Fruit fly (Drosophila melanogaster) whole organism, wandering third instar larva: ENCODE results near the gene CG33969.

Experiments used
- Abd-B ChIP-seq: fragments of >200 bp; optimal IDR thresholded peaks from 2 replicates; lab custom pipeline; 2017; ENCODE audit warnings: missing biosample characterization, missing genetic modification characterization
- Dfd ChIP-seq: fragments of >200 bp; optimal IDR thresholded peaks from 2 replicates; lab custom pipeline; 2017; ENCODE audit warnings: missing biosample characterization, missing genetic modification characterization
- Hnf4 ChIP-seq: fragments of 200-800 bp; sonication (Bioruptor generic); optimal IDR thresholded peaks from 2 replicates; lab custom pipeline; 2016; ENCODE audit warnings: missing biosample characterization, mild to moderate bottlenecking, missing genetic modification characterization
- Hr78 ChIP-seq: fragments of >200 bp; optimal IDR thresholded peaks from 2 replicates; lab custom pipeline; 2017; ENCODE audit warnings: missing biosample characterization, missing genetic modification characterization
- Hr83 ChIP-seq: fragments of 200-300 bp; sonication (Bioruptor generic); optimal IDR thresholded peaks from 2 replicates; lab custom pipeline; 2016; ENCODE audit warnings: missing biosample characterization, mild to moderate bottlenecking, missing genetic modification characterization, moderate library complexity; ENCODE audit not compliant: poor library complexity, severe bottlenecking
- Jra ChIP-seq: sonication (Bioruptor generic); optimal IDR thresholded peaks from 2 replicates; lab custom pipeline; 2016; ENCODE audit warnings: missing biosample characterization, missing genetic modification characterization
- Myc ChIP-seq: fragments of >200 bp; optimal IDR thresholded peaks from 2 replicates; lab custom pipeline; 2017
- br ChIP-seq: fragments of 200-800 bp; sonication (Bioruptor generic); optimal IDR thresholded peaks from 2 replicates; lab custom pipeline; 2016; ENCODE audit warnings: missing biosample characterization, missing genetic modification characterization
- ey ChIP-seq: fragments of 200-800 bp; sonication (Bioruptor generic); optimal IDR thresholded peaks from 2 replicates; lab custom pipeline; 2016; ENCODE audit warnings: missing biosample characterization, missing genetic modification characterization
- fru ChIP-seq: fragments of 200-800 bp; sonication (Bioruptor generic); optimal IDR thresholded peaks from 3 replicates; lab custom pipeline; 2016; ENCODE audit warnings: missing biosample characterization, mild to moderate bottlenecking, missing genetic modification characterization
- h ChIP-seq: fragments of 200-800 bp; sonication (Bioruptor generic); optimal IDR thresholded peaks from 3 replicates; lab custom pipeline; 2016; ENCODE audit warnings: missing biosample characterization, mild to moderate bottlenecking, missing genetic modification characterization
- lola ChIP-seq: fragments of >200 bp; optimal IDR thresholded peaks from 2 replicates; lab custom pipeline; 2017; ENCODE audit warnings: missing biosample characterization, missing genetic modification characterization
- psq ChIP-seq: fragments of 200-800 bp; sonication (Bioruptor generic); optimal IDR thresholded peaks from 3 replicates; lab custom pipeline; 2017; ENCODE audit warnings: missing biosample characterization, mild to moderate bottlenecking, missing genetic modification characterization, moderate library complexity
- rgr ChIP-seq: fragments of 200-800 bp; sonication (Bioruptor generic); optimal IDR thresholded peaks from 3 replicates; lab custom pipeline; 2016; ENCODE audit warnings: missing biosample characterization, mild to moderate bottlenecking, missing genetic modification characterization

DNA sequence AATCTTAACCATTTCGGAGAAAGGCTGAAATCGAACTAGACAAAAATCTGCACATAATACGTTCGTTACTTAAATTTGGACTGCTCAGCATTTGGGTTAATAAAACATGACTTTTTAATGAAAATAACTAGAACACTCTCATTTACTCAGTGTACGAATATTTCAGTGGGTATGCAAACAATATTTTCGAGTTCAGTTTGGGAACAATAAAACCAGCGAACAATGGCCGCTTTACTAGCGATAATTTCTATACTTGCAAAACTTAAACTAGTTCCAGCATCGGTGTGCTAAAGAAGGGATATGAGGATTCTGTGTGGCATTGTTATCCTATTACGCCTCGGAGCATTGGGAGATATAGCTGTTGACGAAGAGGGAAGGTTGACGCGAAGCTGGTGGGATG lies 35.1 kb downstream of the CG33969 start, which contains the start of gene CG5665:
- TF ChIP-seq h (GFP tag; lab: Kevin White, UChicago) (no peak), Jra (GFP tag; lab: Kevin White, UChicago) (no peak), br (GFP tag; lab: Kevin White, UChicago) (no peak), fru (GFP tag; lab: Kevin White, UChicago) (no peak), Abd-B (GFP tag; lab: Kevin White, UChicago) (no peak), Hnf4 (GFP tag; lab: Kevin White, UChicago) (no peak), Myc (lab: Kevin White, UChicago) (no peak), Hr78 (no peak), lola (GFP tag; lab: Kevin White, UChicago) (no peak), Dfd (no peak), ey (GFP tag; lab: Kevin White, UChicago) (no peak), psq (GFP tag; lab: Kevin White, UChicago) (no peak), Hr83 (GFP tag; lab: Kevin White, UChicago) (no peak), rgr (GFP tag; lab: Kevin White, UChicago) (no peak)
